Worm (Caenorhabditis elegans): Measurements from ENCODE around the gene cank-26.

ce11 chrII:3934085-3934484, 40.8 kb downstream of the cank-26 start, which contains the start of gene Y14H12B.1:
- no peak for TF ChIP-seq sup-37 (GFP tag; optimal IDR thresholded peaks at IDR 0.05)
- TF ChIP-seq lin-13 (GFP tag; optimal IDR thresholded peaks at IDR 0.05) = no peak
- TF ChIP-seq hlh-4 (tag; optimal IDR thresholded peaks at IDR 0.05) = no peak
- TF ChIP-seq pqm-1 (tag; optimal IDR thresholded peaks at IDR 0.05) = no peak
- no peak for TF ChIP-seq snu-23 (GFP tag; optimal IDR thresholded peaks at IDR 0.05)
- no peak for TF ChIP-seq zag-1 (tag; optimal IDR thresholded peaks at IDR 0.05)
- TF ChIP-seq nhr-12 (tag; optimal IDR thresholded peaks at IDR 0.05) = no peak
- no peak for TF ChIP-seq nhr-237 (tag; optimal IDR thresholded peaks at IDR 0.05)
- TF ChIP-seq blmp-1 (tag; optimal IDR thresholded peaks at IDR 0.05) = no peak
